Worm (Caenorhabditis elegans): Measurements from ENCODE around the gene F54D5.23.

DNA sequence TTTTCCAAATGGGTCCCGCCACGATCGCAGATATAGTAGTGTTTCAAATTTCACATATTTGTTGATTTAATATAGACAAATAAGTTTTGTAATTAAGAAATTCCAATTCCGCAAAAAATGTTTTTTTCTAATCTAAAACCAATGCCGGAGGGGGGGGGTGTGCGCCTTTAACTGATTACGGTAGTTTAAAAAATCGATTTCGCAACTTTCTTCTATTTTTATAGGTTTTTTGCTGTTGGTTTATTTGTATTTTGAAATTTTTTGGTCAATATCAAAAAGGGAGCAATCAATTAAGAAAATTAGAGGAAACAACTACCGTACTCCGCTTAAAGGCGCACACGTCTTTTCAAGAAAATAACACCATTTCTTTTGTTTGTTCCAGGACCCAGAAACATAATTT is 22.5 kb upstream of the F54D5.23 start:
- TF ChIP-seq mab-5 (tag; optimal IDR thresholded peaks at IDR 0.05) (no peak), snpc-4 (tag; optimal IDR thresholded peaks at IDR 0.05) (no peak), elt-1 (tag; optimal IDR thresholded peaks at IDR 0.05; ENCODE audit: borderline replicate concordance, insufficient read depth) (no peak), pha-4 (tag; optimal IDR thresholded peaks at IDR 0.05) (no peak), unc-62 (GFP tag; optimal IDR thresholded peaks at IDR 0.05) (no peak)
